Worm (Caenorhabditis elegans) whole organism, L3 larva: Measurements from ENCODE around the gene Y6E2A.1.

Experiments used
- R02D3.7 ChIP-seq: fragments of 150-350 bp; optimal IDR thresholded peaks from 2 replicates; lab custom pipeline; 2014; ENCODE audit warnings: missing biosample characterization, missing genetic modification characterization
- ZK546.5 ChIP-seq: sonication (generic microtip); optimal IDR thresholded peaks from 2 replicates; lab custom pipeline; 2017; ENCODE audit warnings: missing biosample characterization, missing genetic modification characterization
- aly-2 ChIP-seq: fragments of 150-350 bp; optimal IDR thresholded peaks from 2 replicates; lab custom pipeline; 2014; ENCODE audit warnings: missing biosample characterization, missing genetic modification characterization
- ceh-28 ChIP-seq: fragments of 150-350 bp; optimal IDR thresholded peaks from 2 replicates; lab custom pipeline; 2014; ENCODE audit warnings: missing biosample characterization, missing genetic modification reagents, missing genetic modification characterization
- ceh-9 ChIP-seq: sonication (generic microtip); optimal IDR thresholded peaks from 2 replicates; lab custom pipeline; 2018; ENCODE audit warnings: missing biosample characterization, missing genetic modification characterization
- daf-12 ChIP-seq: fragments of 150-350 bp; optimal IDR thresholded peaks from 2 replicates; lab custom pipeline; 2014; ENCODE audit warnings: missing biosample characterization, missing genetic modification reagents, missing genetic modification characterization
- egl-27 ChIP-seq: sonication (generic microtip); optimal IDR thresholded peaks from 4 replicates; lab custom pipeline; 2017; ENCODE audit warnings: missing biosample characterization, missing genetic modification reagents, missing genetic modification characterization
- egl-5 ChIP-seq: fragments of 150-350 bp; optimal IDR thresholded peaks from 2 replicates; lab custom pipeline; 2017; ENCODE audit warnings: missing biosample characterization, missing genetic modification reagents, missing genetic modification characterization, inconsistent platforms
- elt-1 ChIP-seq: fragments of 150-350 bp; optimal IDR thresholded peaks from 2 replicates; lab custom pipeline; 2014; ENCODE audit warnings: missing biosample characterization, missing genetic modification characterization
- elt-3 ChIP-seq, 3 experiments: fragments of 150-350 bp in 1 of 3; sonication (generic microtip) in 2 of 3; optimal IDR thresholded peaks; 2 replicates in 2 of 3; 4 replicates in 1 of 3; lab custom pipeline; 2014 to 2017; ENCODE audit warnings: missing biosample characterization in 3 of 3, missing genetic modification characterization in 3 of 3
- eor-1 ChIP-seq, 2 experiments: fragments of 150-350 bp; optimal IDR thresholded peaks; 2 replicates each; lab custom pipeline; 2014 to 2018; ENCODE audit warnings: missing biosample characterization in 2 of 2, missing genetic modification characterization in 2 of 2
- fos-1 ChIP-seq: fragments of 150-350 bp; optimal IDR thresholded peaks from 2 replicates; lab custom pipeline; 2014; ENCODE audit warnings: missing biosample characterization, missing genetic modification characterization
- hmg-11 ChIP-seq: sonication (generic microtip); optimal IDR thresholded peaks from 2 replicates; lab custom pipeline; 2016; ENCODE audit warnings: missing genetic modification characterization, missing compliant biosample characterization
- jun-1 ChIP-seq: fragments of 150-350 bp; optimal IDR thresholded peaks from 2 replicates; lab custom pipeline; 2014; ENCODE audit warnings: missing biosample characterization, missing genetic modification reagents, missing genetic modification characterization
- mdl-1 ChIP-seq: fragments of 150-350 bp; optimal IDR thresholded peaks from 2 replicates; lab custom pipeline; 2014; ENCODE audit warnings: missing biosample characterization, missing genetic modification characterization
- mml-1 ChIP-seq: fragments of 150-350 bp; sonication (generic microtip); optimal IDR thresholded peaks from 3 replicates; lab custom pipeline; 2014; ENCODE audit warnings: missing biosample characterization, missing genetic modification characterization
- nfya-1 ChIP-seq: sonication (generic microtip); optimal IDR thresholded peaks from 2 replicates; lab custom pipeline; 2017; ENCODE audit warnings: missing genetic modification characterization, mild to moderate bottlenecking, missing compliant biosample characterization, antibody characterized with exemption, moderate library complexity; ENCODE audit not compliant: insufficient read depth
- nhr-11 ChIP-seq: fragments of 150-350 bp; optimal IDR thresholded peaks from 2 replicates; lab custom pipeline; 2014; ENCODE audit warnings: missing biosample characterization, missing genetic modification characterization
- nhr-23 ChIP-seq: fragments of 150-350 bp; optimal IDR thresholded peaks from 2 replicates; lab custom pipeline; 2014; ENCODE audit warnings: missing biosample characterization, missing genetic modification reagents, missing genetic modification characterization
- nhr-25 ChIP-seq: sonication (generic microtip); optimal IDR thresholded peaks from 2 replicates; lab custom pipeline; 2017; ENCODE audit warnings: missing biosample characterization, missing genetic modification characterization
- nhr-28 ChIP-seq: fragments of 150-350 bp; optimal IDR thresholded peaks from 2 replicates; lab custom pipeline; 2014; ENCODE audit warnings: missing biosample characterization, missing genetic modification characterization
- nhr-43 ChIP-seq: sonication (generic microtip); optimal IDR thresholded peaks from 2 replicates; lab custom pipeline; 2016; ENCODE audit warnings: mild to moderate bottlenecking, missing genetic modification characterization, missing compliant biosample characterization; ENCODE audit not compliant: poor library complexity, severe bottlenecking
- nhr-67 ChIP-seq: fragments of 150-350 bp; optimal IDR thresholded peaks from 2 replicates; lab custom pipeline; 2014; ENCODE audit warnings: missing biosample characterization, missing genetic modification characterization
- nhr-77 ChIP-seq: fragments of 150-350 bp; optimal IDR thresholded peaks from 2 replicates; lab custom pipeline; 2014; ENCODE audit warnings: missing biosample characterization, missing genetic modification characterization
- pha-4 ChIP-seq: fragments of 150-350 bp; optimal IDR thresholded peaks from 2 replicates; lab custom pipeline; 2014; ENCODE audit warnings: missing biosample characterization, missing genetic modification reagents, missing genetic modification characterization
- pqm-1 ChIP-seq: fragments of 150-350 bp; optimal IDR thresholded peaks from 2 replicates; lab custom pipeline; 2017; ENCODE audit warnings: missing biosample characterization, missing genetic modification characterization, inconsistent platforms
- sea-2 ChIP-seq: fragments of 150-350 bp; sonication (generic microtip); optimal IDR thresholded peaks from 4 replicates; lab custom pipeline; 2014; ENCODE audit warnings: missing biosample characterization, missing genetic modification reagents, missing genetic modification characterization
- skn-1 ChIP-seq: fragments of 150-350 bp; optimal IDR thresholded peaks from 2 replicates; lab custom pipeline; 2014; ENCODE audit warnings: missing biosample characterization, missing genetic modification characterization
- tbx-2 ChIP-seq: sonication (generic microtip); optimal IDR thresholded peaks from 2 replicates; lab custom pipeline; 2016; ENCODE audit warnings: mild to moderate bottlenecking, missing genetic modification characterization, missing compliant biosample characterization
- unc-39 ChIP-seq: sonication (generic microtip); optimal IDR thresholded peaks from 4 replicates; lab custom pipeline; 2017; ENCODE audit warnings: missing biosample characterization, missing genetic modification characterization
- unc-62 ChIP-seq: fragments of 150-350 bp; sonication (generic microtip); optimal IDR thresholded peaks from 4 replicates; lab custom pipeline; 2014; ENCODE audit warnings: missing biosample characterization, missing genetic modification reagents, missing genetic modification characterization
- zag-1 ChIP-seq: fragments of 150-350 bp; optimal IDR thresholded peaks from 2 replicates; lab custom pipeline; 2014; ENCODE audit warnings: missing biosample characterization, missing genetic modification characterization
- ztf-4 ChIP-seq: fragments of 150-350 bp; optimal IDR thresholded peaks from 2 replicates; lab custom pipeline; 2014; ENCODE audit warnings: missing biosample characterization, missing genetic modification characterization

Gene Y6E2A.1

DNA sequence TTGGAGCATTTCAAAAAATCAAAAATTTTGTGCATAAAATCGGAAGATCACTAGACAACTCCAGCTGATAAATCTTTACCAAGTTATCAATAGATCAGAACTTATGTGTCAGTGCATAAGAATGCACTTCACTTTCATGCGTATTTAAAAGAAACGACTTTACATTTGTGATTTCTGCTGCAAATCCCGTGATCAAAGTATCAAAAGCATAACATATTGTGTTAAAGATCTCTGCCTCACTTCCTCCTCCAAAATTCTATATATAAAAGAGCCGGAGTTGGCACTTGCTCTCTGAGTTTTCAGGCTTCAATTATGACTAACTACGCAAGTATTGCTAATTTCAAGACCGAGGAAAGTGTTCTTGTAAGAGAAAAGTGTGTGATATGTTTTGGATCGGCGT lies 16.6 kb downstream of the Y6E2A.1 start, which contains the start of gene nhr-198:
Gene nhr-198, plus strand, starts transcription at position 313 of the 400 bp plus-strand sequence.
- TF ChIP-seq mdl-1 (tag; lab: Kevin White, UChicago), result no peak
- TF ChIP-seq eor-1 (tag; optimal IDR thresholded peaks at IDR 0.05; lab: Kevin White, UChicago), result no peak
- no peak for TF ChIP-seq egl-5 (tag; lab: Kevin White, UChicago)
- no peak for TF ChIP-seq zag-1 (tag; lab: Kevin White, UChicago)
- TF ChIP-seq ZK546.5 (tag; lab: Kevin White, UChicago), result no peak
- no peak for TF ChIP-seq nhr-25 (tag; lab: Kevin White, UChicago)
- TF ChIP-seq pha-4 (tag; lab: Kevin White, UChicago), result no peak
- no peak for TF ChIP-seq hmg-11 (tag; lab: Kevin White, UChicago)

- TF ChIP-seq ceh-28 (no peak), elt-1 (tag; lab: Kevin White, UChicago) (no peak), egl-27 (tag; lab: Kevin White, UChicago) (no peak), aly-2 (tag; lab: Kevin White, UChicago) (no peak), hmg-11 (tag; lab: Kevin White, UChicago) (no peak), unc-39 (tag; lab: Kevin White, UChicago) (no peak), nhr-67 (tag; lab: Kevin White, UChicago) (no peak), mml-1 (no peak), pqm-1 (tag; lab: Kevin White, UChicago) (no peak), nhr-11 (tag; lab: Kevin White, UChicago) (no peak), nhr-28 (tag; lab: Kevin White, UChicago) (no peak), skn-1 (tag; lab: Kevin White, UChicago) (no peak), ztf-4 (tag; lab: Kevin White, UChicago) (no peak), nhr-43 (tag; lab: Kevin White, UChicago) (no peak), nfya-1 (tag; lab: Kevin White, UChicago) (no peak), mdl-1 (tag; lab: Kevin White, UChicago) (no peak)
Observed at ce11 chrV:15689952-15690351, 20.3 kb downstream of the Y6E2A.1 start, which contains the start of gene nhr-268. TSS of gene nhr-268 (plus strand) at chrV:15690252.

- TF ChIP-seq nhr-77 (no peak), unc-62 (GFP tag; lab: Kevin White, UChicago) (no peak)
Observed at ce11 chrV:15687660-15688059, 22.6 kb downstream of the Y6E2A.1 start, which contains the start of gene nhr-197. TSS of gene nhr-197 (plus strand) at chrV:15687960.

DNA sequence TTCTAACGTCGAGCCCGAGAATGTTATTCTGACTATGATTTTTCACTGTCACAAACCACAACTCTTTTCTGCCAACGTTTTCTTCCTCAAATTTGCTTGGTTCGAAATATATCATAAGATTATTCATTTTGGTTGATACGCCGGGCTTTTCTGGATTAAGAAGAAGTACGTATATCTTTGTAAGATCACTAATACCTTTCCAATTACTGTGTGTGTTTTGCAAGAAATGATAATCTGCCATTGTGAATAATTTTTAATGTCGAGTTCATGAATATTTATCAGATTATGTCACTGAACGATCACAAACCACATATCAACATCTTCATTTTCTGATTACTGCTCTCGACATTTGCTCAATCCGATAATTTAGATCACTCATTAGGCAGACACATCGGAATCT lies 24.7 kb downstream of the Y6E2A.1 start, which contains the start of gene nhr-196:
Gene nhr-196, plus strand, starts transcription at position 118 of the 400 bp plus-strand sequence.
- no peak for TF ChIP-seq ztf-4 (tag; lab: Kevin White, UChicago)
- TF ChIP-seq fos-1 (tag; lab: Kevin White, UChicago), result no peak
- TF ChIP-seq jun-1, result no peak
- no peak for TF ChIP-seq nhr-23 (tag; lab: Kevin White, UChicago)
- TF ChIP-seq mdl-1 (tag; lab: Kevin White, UChicago), result no peak
- no peak for TF ChIP-seq R02D3.7
- no peak for TF ChIP-seq ceh-9 (tag; lab: Kevin White, UChicago)
- TF ChIP-seq eor-1 (tag; optimal IDR thresholded peaks at IDR 0.05; lab: Kevin White, UChicago), result no peak
- TF ChIP-seq elt-3 (tag; optimal IDR thresholded peaks at IDR 0.05; lab: Kevin White, UChicago), result no peak
- TF ChIP-seq aly-2 (tag; lab: Kevin White, UChicago), result no peak

DNA sequence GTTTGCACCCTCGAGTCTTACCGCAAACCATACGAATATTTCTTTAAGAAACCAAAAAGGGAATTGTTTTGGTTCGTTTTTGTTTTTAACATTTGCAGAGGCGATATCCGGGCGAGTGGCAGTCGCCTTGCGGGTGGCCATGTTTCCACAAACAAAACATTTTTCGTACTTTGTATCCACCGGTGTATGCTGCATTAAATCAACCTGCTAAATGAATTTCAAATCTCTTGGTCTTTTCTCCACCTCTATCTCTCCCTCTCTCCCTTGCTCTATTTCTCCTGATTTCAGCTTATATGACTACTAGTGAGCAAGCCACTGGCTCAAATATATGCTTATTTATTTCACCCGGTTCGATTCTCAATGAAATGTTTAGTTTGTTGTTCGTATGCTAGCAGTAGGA lies 33.1 kb downstream of the Y6E2A.1 start, which contains the start of gene nhr-52:
Gene nhr-52, plus strand, starts transcription at position 301 of the 400 bp plus-strand sequence.
- TF ChIP-seq tbx-2 (tag; lab: Kevin White, UChicago) (no peak), nhr-67 (tag; lab: Kevin White, UChicago) (no peak), eor-1 (tag; optimal IDR thresholded peaks at IDR 0.05; lab: Kevin White, UChicago) (no peak), ceh-9 (tag; lab: Kevin White, UChicago) (no peak), egl-27 (tag; lab: Kevin White, UChicago) (no peak), sea-2 (GFP tag; lab: Kevin White, UChicago) (no peak), daf-12 (tag; lab: Kevin White, UChicago) (no peak), nhr-77 (no peak), fos-1 (tag; lab: Kevin White, UChicago) (no peak), pqm-1 (tag; lab: Kevin White, UChicago) (no peak), nfya-1 (tag; lab: Kevin White, UChicago) (no peak), mml-1 (no peak)
- TF ChIP-seq, all 47 proteins: peak for 0
